Worm (Caenorhabditis elegans) whole organism, late embryonic: ENCODE measurements around the gene mec-10.

Source experiments
- C08G9.2 ChIP-seq: sonication (generic microtip); optimal IDR thresholded peaks from 2 replicates; lab custom pipeline; 2016; ENCODE audit warnings: mild to moderate bottlenecking, missing genetic modification characterization, moderate library complexity, missing compliant biosample characterization
- K02D7.2 ChIP-seq: sonication (generic microtip); optimal IDR thresholded peaks from 2 replicates; lab custom pipeline; 2017; ENCODE audit warnings: mild to moderate bottlenecking, missing genetic modification characterization, missing compliant biosample characterization
- K09A11.1 ChIP-seq: sonication (generic microtip); optimal IDR thresholded peaks from 2 replicates; lab custom pipeline; 2017; ENCODE audit warnings: antibody characterized with exemption, mild to moderate bottlenecking, missing genetic modification characterization, missing compliant biosample characterization; ENCODE audit not compliant: insufficient read depth
- T23F11.4 ChIP-seq: fragments of 200-800 bp; sonication (Bioruptor generic); optimal IDR thresholded peaks from 2 replicates; lab custom pipeline; 2018; ENCODE audit warnings: mild to moderate bottlenecking, missing genetic modification characterization, missing compliant biosample characterization
- ahr-1 ChIP-seq: sonication (generic microtip); optimal IDR thresholded peaks from 2 replicates; lab custom pipeline; 2016; ENCODE audit warnings: missing genetic modification characterization, missing compliant biosample characterization
- ama-1 ChIP-seq: fragments of 150-350 bp; optimal IDR thresholded peaks from 2 replicates; lab custom pipeline; 2014
- ceh-14 ChIP-seq: sonication (generic microtip); optimal IDR thresholded peaks from 2 replicates; lab custom pipeline; 2016; ENCODE audit warnings: missing genotype, missing genetic modification characterization, missing compliant biosample characterization
- ceh-22 ChIP-seq: sonication (generic microtip); optimal IDR thresholded peaks from 2 replicates; lab custom pipeline; 2017; ENCODE audit warnings: missing biosample characterization, missing genetic modification characterization
- ceh-30 ChIP-seq: fragments of 150-350 bp; optimal IDR thresholded peaks from 2 replicates; lab custom pipeline; 2014; ENCODE audit warnings: missing biosample characterization, missing genetic modification characterization
- ceh-31 ChIP-seq: sonication (generic microtip); optimal IDR thresholded peaks from 2 replicates; lab custom pipeline; 2016; ENCODE audit warnings: missing genetic modification characterization, missing compliant biosample characterization
- ceh-34 ChIP-seq: sonication (generic microtip); optimal IDR thresholded peaks from 2 replicates; lab custom pipeline; 2016; ENCODE audit warnings: mild to moderate bottlenecking, missing genetic modification characterization, missing compliant biosample characterization
- ceh-9 ChIP-seq: sonication (generic microtip); optimal IDR thresholded peaks from 2 replicates; lab custom pipeline; 2016; ENCODE audit warnings: mild to moderate bottlenecking, missing genetic modification characterization, inconsistent platforms, missing compliant biosample characterization
- che-1 ChIP-seq: sonication (generic microtip); optimal IDR thresholded peaks from 2 replicates; lab custom pipeline; 2016; ENCODE audit warnings: mild to moderate bottlenecking, missing genetic modification characterization, missing compliant biosample characterization
- dmd-4 ChIP-seq: sonication (generic microtip); optimal IDR thresholded peaks from 2 replicates; lab custom pipeline; 2016; ENCODE audit warnings: borderline replicate concordance, missing genetic modification characterization, missing compliant biosample characterization
- elt-4 ChIP-seq: sonication (generic microtip); optimal IDR thresholded peaks from 2 replicates; lab custom pipeline; 2016; ENCODE audit warnings: missing genetic modification characterization, missing compliant biosample characterization
- ets-4 ChIP-seq: sonication (generic microtip); optimal IDR thresholded peaks from 2 replicates; lab custom pipeline; 2016; ENCODE audit warnings: missing genetic modification characterization, missing compliant biosample characterization
- eyg-1 ChIP-seq: sonication (generic microtip); optimal IDR thresholded peaks from 2 replicates; lab custom pipeline; 2016; ENCODE audit warnings: missing genotype, missing genetic modification characterization, missing compliant biosample characterization
- fax-1 ChIP-seq: sonication (generic microtip); optimal IDR thresholded peaks from 2 replicates; lab custom pipeline; 2016; ENCODE audit warnings: missing genotype, missing genetic modification characterization, missing compliant biosample characterization
- fkh-10 ChIP-seq: fragments of 150-350 bp; optimal IDR thresholded peaks from 2 replicates; lab custom pipeline; 2014; ENCODE audit warnings: missing biosample characterization, missing genetic modification reagents, missing genetic modification characterization
- fkh-6 ChIP-seq: sonication (generic microtip); optimal IDR thresholded peaks from 2 replicates; lab custom pipeline; 2016; ENCODE audit warnings: missing genetic modification characterization, missing compliant biosample characterization
- hlh-13 ChIP-seq: fragments of 200-800 bp; sonication (Bioruptor generic); optimal IDR thresholded peaks from 2 replicates; lab custom pipeline; 2018; ENCODE audit warnings: mild to moderate bottlenecking, missing genetic modification characterization, missing compliant biosample characterization
- hlh-30 ChIP-seq: sonication (generic microtip); optimal IDR thresholded peaks from 2 replicates; lab custom pipeline; 2017; ENCODE audit warnings: antibody characterized with exemption, missing genetic modification characterization, missing compliant biosample characterization; ENCODE audit not compliant: insufficient read depth
- hlh-6 ChIP-seq: sonication (generic microtip); optimal IDR thresholded peaks from 2 replicates; lab custom pipeline; 2016; ENCODE audit warnings: missing genotype, missing genetic modification characterization, missing compliant biosample characterization
- mec-3 ChIP-seq: sonication (generic microtip); optimal IDR thresholded peaks from 2 replicates; lab custom pipeline; 2016; ENCODE audit warnings: borderline replicate concordance, missing genetic modification characterization, missing compliant biosample characterization
- nfya-1 ChIP-seq: sonication (generic microtip); optimal IDR thresholded peaks from 2 replicates; lab custom pipeline; 2017; ENCODE audit warnings: missing genetic modification characterization, mild to moderate bottlenecking, missing compliant biosample characterization, antibody characterized with exemption, moderate library complexity
- nhr-232 ChIP-seq: sonication (generic microtip); optimal IDR thresholded peaks from 2 replicates; lab custom pipeline; 2016; ENCODE audit warnings: missing genetic modification characterization, missing compliant biosample characterization
- pag-3 ChIP-seq: sonication (generic microtip); optimal IDR thresholded peaks from 2 replicates; lab custom pipeline; 2016; ENCODE audit warnings: missing compliant biosample characterization, missing genetic modification characterization, borderline replicate concordance
- pax-1 ChIP-seq: fragments of 150-350 bp; optimal IDR thresholded peaks from 2 replicates; lab custom pipeline; 2014; ENCODE audit warnings: missing biosample characterization, missing genetic modification characterization
- pqm-1 ChIP-seq: sonication (generic microtip); optimal IDR thresholded peaks from 2 replicates; lab custom pipeline; 2016; ENCODE audit warnings: missing genetic modification characterization, missing compliant biosample characterization
- sox-2 ChIP-seq: fragments of 200-800 bp; sonication (Bioruptor generic); IDR thresholded peaks from 2 replicates; pipeline ENCODE4 v1.3.6; 2022; ENCODE audit warnings: missing genetic modification reagents, missing genetic modification characterization, missing compliant biosample characterization
- sox-4 ChIP-seq: sonication (generic microtip); optimal IDR thresholded peaks from 2 replicates; lab custom pipeline; 2017; ENCODE audit warnings: mild to moderate bottlenecking, missing genetic modification characterization, inconsistent platforms, missing compliant biosample characterization
- tbx-2 ChIP-seq: sonication (generic microtip); optimal IDR thresholded peaks from 2 replicates; lab custom pipeline; 2016; ENCODE audit warnings: missing genetic modification characterization, missing compliant biosample characterization
- tbx-7 ChIP-seq: sonication (generic microtip); optimal IDR thresholded peaks from 2 replicates; lab custom pipeline; 2016; ENCODE audit warnings: missing genotype, missing genetic modification characterization, missing compliant biosample characterization
- ttx-3 ChIP-seq: sonication (generic microtip); optimal IDR thresholded peaks from 2 replicates; lab custom pipeline; 2016; ENCODE audit warnings: missing genetic modification reagents, missing genetic modification characterization, missing compliant biosample characterization
- unc-3 ChIP-seq, 2 experiments: fragments of 200-800 bp in 1 of 2; sonication (Bioruptor generic) in 1 of 2; sonication (generic microtip) in 1 of 2; conservative IDR thresholded peaks in 1 of 2; optimal IDR thresholded peaks in 1 of 2; 2 replicates each; pipeline versions ENCODE4 v1.3.6 to Lab custom; 2016 to 2022; ENCODE audit warnings: missing compliant biosample characterization in 2 of 2, missing genetic modification characterization in 2 of 2, missing genetic modification reagents in 1 of 2
- unc-86 ChIP-seq: sonication (generic microtip); optimal IDR thresholded peaks from 2 replicates; lab custom pipeline; 2016; ENCODE audit warnings: missing genetic modification characterization, missing compliant biosample characterization
- zip-5 ChIP-seq: sonication (generic microtip); optimal IDR thresholded peaks from 2 replicates; lab custom pipeline; 2016; ENCODE audit warnings: missing genetic modification characterization, missing compliant biosample characterization
- ztf-16 ChIP-seq: sonication (generic microtip); optimal IDR thresholded peaks from 2 replicates; lab custom pipeline; 2017; ENCODE audit warnings: missing genetic modification characterization, missing compliant biosample characterization

mec-10 gene

DNA sequence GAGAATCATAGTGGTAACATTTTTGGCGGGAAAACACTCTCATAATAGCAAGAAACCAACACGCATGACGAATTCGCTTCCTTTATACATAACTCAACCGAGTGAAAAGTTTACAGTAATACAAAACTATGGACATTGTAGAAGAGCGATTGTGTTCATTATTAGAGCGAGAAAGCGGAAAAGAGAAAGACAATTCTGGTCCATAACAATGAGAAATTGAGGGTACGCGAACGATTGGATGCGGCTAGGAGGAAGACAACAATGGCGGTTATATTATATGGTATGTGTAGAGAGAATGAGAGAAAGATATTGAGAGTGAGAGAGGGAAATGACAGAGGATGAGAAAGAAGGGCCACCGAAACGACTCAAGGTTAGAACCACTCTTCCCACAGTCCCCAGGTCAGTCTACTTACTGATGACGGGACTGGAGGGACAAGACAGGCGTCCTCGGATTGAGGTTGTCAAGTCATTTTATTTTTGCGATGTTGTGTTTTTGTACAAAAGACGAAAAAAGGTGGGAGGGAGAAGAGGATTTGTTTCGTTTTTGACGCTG, 43.9 kb downstream of the mec-10 start (continued):
- no peak for TF ChIP-seq T23F11.4 (GFP tag; lab: Kevin White, UChicago)
- no peak for TF ChIP-seq hlh-13 (GFP tag; lab: Kevin White, UChicago)
- TF ChIP-seq ahr-1 (tag; lab: Kevin White, UChicago), result no peak
- peak; percentile 64 for TF ChIP-seq ceh-31 (tag; lab: Kevin White, UChicago)
- no peak for TF ChIP-seq ceh-9 (tag; lab: Kevin White, UChicago)
- no peak for TF ChIP-seq nhr-232 (tag; lab: Kevin White, UChicago)
- no peak for TF ChIP-seq ztf-16 (tag; lab: Kevin White, UChicago)
- no peak for TF ChIP-seq fax-1 (tag; lab: Kevin White, UChicago)
- TF ChIP-seq tbx-7 (tag; lab: Kevin White, UChicago), result no peak
- TF ChIP-seq, all 69 proteins: peak for 4

DNA sequence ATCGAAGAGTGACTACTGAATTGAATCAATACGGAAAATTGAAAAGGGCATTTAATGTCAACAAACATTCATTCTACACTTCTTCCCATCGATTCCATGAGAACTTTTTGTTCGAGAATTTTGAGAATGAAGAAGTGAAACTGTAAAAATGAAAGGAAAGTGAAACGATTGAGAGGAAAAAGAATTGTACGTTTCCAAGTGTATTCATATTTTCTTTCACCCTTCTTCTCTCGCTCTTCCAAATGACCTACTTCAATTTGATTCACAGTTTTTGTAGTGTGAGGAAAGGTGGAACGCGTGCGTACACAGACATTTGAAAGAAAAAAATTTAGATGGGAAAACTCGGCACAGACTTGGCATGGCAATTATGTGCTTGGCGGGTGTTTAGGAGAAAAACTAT, 45.8 kb downstream of the mec-10 start:
- TF ChIP-seq zip-5 (tag; lab: Kevin White, UChicago), result no peak
- TF ChIP-seq tbx-7 (tag; lab: Kevin White, UChicago), result no peak
- TF ChIP-seq elt-4 (tag; lab: Kevin White, UChicago), result no peak
- TF ChIP-seq hlh-30 (tag; lab: Kevin White, UChicago), result no peak
- no peak for TF ChIP-seq pqm-1
- TF ChIP-seq sox-2, result no peak
- TF ChIP-seq K02D7.2, result no peak
- TF ChIP-seq C08G9.2 (tag; lab: Kevin White, UChicago), result no peak
- TF ChIP-seq ama-1 (lab: Kevin White, UChicago), result no peak
- no peak for TF ChIP-seq ttx-3
- no peak for TF ChIP-seq pag-3 (tag; lab: Kevin White, UChicago)

DNA sequence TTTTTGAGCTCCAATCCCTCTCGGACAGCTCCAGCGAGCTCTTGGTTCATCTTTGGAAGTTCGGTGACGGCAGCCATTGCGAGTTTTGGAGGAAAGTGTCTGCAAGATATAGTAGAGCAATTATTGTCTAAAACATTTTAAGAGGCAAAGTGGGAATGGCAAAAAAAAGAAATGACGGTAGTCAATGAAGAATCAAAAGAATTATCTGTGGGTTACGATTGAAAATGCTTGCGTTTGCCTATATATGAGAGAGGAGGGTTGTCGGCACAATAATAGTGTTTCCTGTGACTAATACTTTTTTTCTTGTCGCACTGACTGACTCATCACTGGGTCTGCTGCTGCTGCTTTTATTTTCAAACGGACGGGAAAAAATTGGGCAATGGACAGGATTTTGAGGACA, 46.5 kb downstream of the mec-10 start, which contains the start of gene tth-1:
tth-1 (minus strand) TSS at position 101 of the 400 bp plus-strand sequence.
- TF ChIP-seq C08G9.2 (tag; lab: Kevin White, UChicago) (no peak), sox-2 (no peak), eyg-1 (tag; lab: Kevin White, UChicago) (no peak), ceh-22 (no peak), ceh-14 (no peak), dmd-4 (tag; lab: Kevin White, UChicago) (no peak), ttx-3 (no peak)
- TF ChIP-seq, all 69 proteins: peak for 0

DNA sequence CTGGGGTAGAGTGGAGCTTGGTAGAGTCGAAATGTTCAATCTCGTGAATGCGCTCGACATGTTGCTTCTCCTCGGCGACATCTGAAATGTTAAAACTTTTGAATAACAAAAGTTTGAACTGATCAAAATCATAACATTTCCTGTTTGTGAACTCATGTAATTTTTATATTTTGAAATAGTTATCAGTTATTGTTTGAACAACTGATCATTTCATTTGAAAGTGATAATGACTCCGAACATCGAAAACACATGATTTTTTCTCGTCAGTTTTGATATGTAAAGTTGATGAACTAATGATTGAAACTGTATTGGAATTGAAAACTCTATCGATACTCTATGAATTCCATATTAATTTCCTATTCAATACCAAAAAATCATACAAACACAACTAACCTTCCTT, 46.9 kb downstream of the mec-10 start:
- TF ChIP-seq mec-3 (no peak), C08G9.2 (tag; lab: Kevin White, UChicago) (no peak)
- TF ChIP-seq, all 69 proteins: peak for 0

DNA sequence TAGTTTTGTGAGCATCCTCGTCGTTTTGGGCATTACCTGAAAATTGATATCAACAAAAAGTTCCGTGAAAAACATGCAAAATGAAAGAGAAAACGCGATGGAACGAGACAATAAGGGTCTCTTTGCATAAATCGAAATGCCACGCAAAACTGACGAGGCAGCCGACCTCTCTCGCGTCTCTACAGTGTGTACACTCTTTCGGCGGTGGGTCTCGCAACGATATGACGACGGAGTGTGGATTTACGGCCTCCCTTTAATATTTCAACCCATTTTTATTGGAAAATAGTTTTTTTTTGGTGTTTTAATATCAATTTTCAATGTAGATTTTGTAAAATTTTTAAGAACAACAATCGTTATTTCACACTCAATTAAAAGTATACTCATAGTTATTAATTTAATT, 48.1 kb downstream of the mec-10 start, which contains the start of gene tag-123:
tag-123 (minus strand) TSS at position 36 of the 400 bp plus-strand sequence.
- TF ChIP-seq tbx-2 (peak; percentile 24), nfya-1 (tag; lab: Kevin White, UChicago) (peak; percentile 41), ceh-31 (tag; lab: Kevin White, UChicago) (peak; percentile 31), fkh-6 (tag; lab: Kevin White, UChicago) (no peak)
- TF ChIP-seq, all 69 proteins: peak for 3

DNA sequence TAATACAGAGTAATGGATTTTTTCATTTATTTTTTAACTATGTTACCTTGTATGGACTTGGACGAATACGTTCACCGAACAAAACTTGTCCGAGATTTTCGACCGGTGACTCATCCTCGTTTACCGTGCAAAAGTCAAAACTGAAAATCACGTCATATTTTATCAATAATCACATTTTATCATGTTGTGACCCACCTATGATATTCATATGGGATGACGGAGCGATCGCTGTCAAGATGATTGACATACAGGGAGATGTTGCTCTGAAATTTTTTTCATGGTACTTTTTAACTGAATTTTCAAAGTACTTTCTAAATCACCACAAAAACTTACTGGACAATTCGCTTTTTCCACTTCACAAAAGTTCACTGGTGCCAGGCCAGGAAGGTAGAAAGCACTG, 48.5 kb downstream of the mec-10 start:
- no peak for TF ChIP-seq T23F11.4 (GFP tag; lab: Kevin White, UChicago)
- no peak for TF ChIP-seq ama-1 (lab: Kevin White, UChicago)
- no peak for TF ChIP-seq pax-1 (tag; lab: Kevin White, UChicago)
- no peak for TF ChIP-seq hlh-6 (tag; lab: Kevin White, UChicago)
- no peak for TF ChIP-seq che-1
- TF ChIP-seq ceh-30, result no peak
- no peak for TF ChIP-seq ets-4 (tag; lab: Kevin White, UChicago)
- no peak for TF ChIP-seq sox-4 (tag; lab: Kevin White, UChicago)
- TF ChIP-seq fkh-10 (GFP tag; lab: Kevin White, UChicago), result no peak
- no peak for TF ChIP-seq K09A11.1
- TF ChIP-seq nfya-1 (tag; lab: Kevin White, UChicago), result no peak
- no peak for TF ChIP-seq unc-86
- no peak for TF ChIP-seq ceh-34 (tag; lab: Kevin White, UChicago)
- no peak for TF ChIP-seq unc-3 (GFP tag; conservative IDR thresholded peaks at IDR 0.05; lab: Robert Waterston, UW)
- TF ChIP-seq unc-3 (tag; optimal IDR thresholded peaks at IDR 0.05; lab: Kevin White, UChicago), result no peak
- TF ChIP-seq sox-2, result no peak
- TF ChIP-seq pqm-1, result no peak
